Fruit fly (Drosophila melanogaster) whole organism, embryonic: ENCODE results near the gene mrva.
A peak's percentile ranks its signal among the peaks of the same experiment; 100 is the strongest.

Experiments
- Awh ChIP-seq: fragments of 200-800 bp; sonication (Bioruptor generic); IDR thresholded peaks from 2 replicates; pipeline ENCODE4, ENCODE4 v1.3.6; 2022; ENCODE audit warnings: missing biosample characterization, missing genetic modification characterization
- Bdp1 ChIP-seq: fragments of 200-800 bp; sonication (Bioruptor generic); optimal IDR thresholded peaks from 3 replicates; lab custom pipeline; 2016; ENCODE audit warnings: missing biosample characterization, missing genetic modification characterization
- CG10979 ChIP-seq: fragments of 200-800 bp; sonication (Bioruptor generic); optimal IDR thresholded peaks from 2 replicates; lab custom pipeline; 2018; ENCODE audit warnings: missing biosample characterization, mild to moderate bottlenecking, missing genetic modification characterization, moderate library complexity
- CG12659 ChIP-seq: fragments of 200-800 bp; sonication (Bioruptor generic); optimal IDR thresholded peaks from 3 replicates; lab custom pipeline; 2017; ENCODE audit warnings: mild to moderate bottlenecking, missing biosample characterization, missing genetic modification reagents, missing genetic modification characterization
- CG12769 ChIP-seq: fragments of 200-800 bp; sonication (Bioruptor generic); optimal IDR thresholded peaks from 2 replicates; lab custom pipeline; 2019; ENCODE audit warnings: missing biosample characterization, mild to moderate bottlenecking, missing genetic modification characterization, moderate library complexity
- CG14441 ChIP-seq: fragments of 200-800 bp; sonication (Bioruptor generic); IDR thresholded peaks from 2 replicates; pipeline ENCODE4 v1.3.6; 2022; ENCODE audit warnings: missing biosample characterization, missing genetic modification characterization
- CG15073 ChIP-seq: fragments of 200-800 bp; sonication (Bioruptor generic); optimal IDR thresholded peaks from 2 replicates; lab custom pipeline; 2016; ENCODE audit warnings: missing biosample characterization, missing genetic modification characterization
- CG16813 ChIP-seq: fragments of 200-800 bp; sonication (Bioruptor generic); IDR thresholded peaks from 3 replicates; pipeline ENCODE4 v1.3.6; 2022; ENCODE audit warnings: missing biosample characterization, missing genetic modification characterization; ENCODE audit not compliant: partially characterized antibody
- CG17359 ChIP-seq: fragments of 200-800 bp; sonication (Bioruptor generic); optimal IDR thresholded peaks from 3 replicates; lab custom pipeline; 2018; ENCODE audit warnings: missing biosample characterization, mild to moderate bottlenecking, missing genetic modification characterization, moderate library complexity
- CG17385 ChIP-seq: fragments of 200-800 bp; sonication (Bioruptor generic); optimal IDR thresholded peaks from 3 replicates; lab custom pipeline; 2018; ENCODE audit warnings: missing biosample characterization, mild to moderate bottlenecking, missing genetic modification characterization
- CG18599 ChIP-seq: fragments of 200-800 bp; sonication (Bioruptor generic); optimal IDR thresholded peaks from 3 replicates; lab custom pipeline; 2017; ENCODE audit warnings: missing biosample characterization, missing genetic modification characterization, mild to moderate bottlenecking, moderate library complexity, missing genetic modification reagents
- CG2129 ChIP-seq: fragments of 200-800 bp; sonication (Bioruptor generic); IDR thresholded peaks from 2 replicates; pipeline ENCODE4 v1.3.6; 2022; ENCODE audit warnings: missing biosample characterization, missing genetic modification characterization; ENCODE audit not compliant: partially characterized antibody
- CG3065 ChIP-seq: fragments of 200-800 bp; sonication (Bioruptor generic); optimal IDR thresholded peaks from 2 replicates; lab custom pipeline; 2016; ENCODE audit warnings: missing biosample characterization, missing genetic modification characterization
- CG31365 ChIP-seq: fragments of 200-800 bp; sonication (Bioruptor generic); optimal IDR thresholded peaks from 2 replicates; lab custom pipeline; 2018; ENCODE audit warnings: missing biosample characterization, mild to moderate bottlenecking, missing genetic modification characterization
- CG31388 ChIP-seq: fragments of 200-800 bp; sonication (Bioruptor generic); optimal IDR thresholded peaks from 2 replicates; lab custom pipeline; 2016; ENCODE audit warnings: missing biosample characterization, missing genetic modification characterization
- CG42726 ChIP-seq: fragments of 200-800 bp; sonication (Bioruptor generic); IDR thresholded peaks from 2 replicates; pipeline ENCODE4 v1.3.6; 2022; ENCODE audit warnings: missing biosample characterization, missing genetic modification characterization; ENCODE audit not compliant: partially characterized antibody
- CG4707 ChIP-seq: fragments of 200-800 bp; sonication (Bioruptor generic); optimal IDR thresholded peaks from 2 replicates; lab custom pipeline; 2018; ENCODE audit warnings: missing biosample characterization, mild to moderate bottlenecking, missing genetic modification characterization, moderate library complexity
- CG6175 ChIP-seq: fragments of 200-800 bp; sonication (Bioruptor generic); IDR thresholded peaks from 3 replicates; pipeline ENCODE4 v1.3.6; 2022; ENCODE audit warnings: missing biosample characterization, missing genetic modification characterization
- CG6813 ChIP-seq: fragments of 200-800 bp; sonication (Bioruptor generic); optimal IDR thresholded peaks from 2 replicates; lab custom pipeline; 2017; ENCODE audit warnings: missing biosample characterization, missing genetic modification characterization, mild to moderate bottlenecking, moderate library complexity, missing genetic modification reagents
- CG7357 ChIP-seq: fragments of 200-800 bp; sonication (Bioruptor generic); IDR thresholded peaks from 3 replicates; pipeline ENCODE4 v1.3.6; 2022; ENCODE audit warnings: missing biosample characterization, missing genetic modification characterization
- CG9817 ChIP-seq: fragments of 200-800 bp; sonication (Bioruptor generic); optimal IDR thresholded peaks from 2 replicates; lab custom pipeline; 2018; ENCODE audit warnings: missing biosample characterization, mild to moderate bottlenecking, missing genetic modification characterization, moderate library complexity
- Fer3 ChIP-seq: fragments of 200-800 bp; sonication (Bioruptor generic); optimal IDR thresholded peaks from 2 replicates; lab custom pipeline; 2018; ENCODE audit warnings: missing biosample characterization, mild to moderate bottlenecking, missing genetic modification characterization, moderate library complexity
- HLH4C ChIP-seq: fragments of 200-800 bp; sonication (Bioruptor generic); IDR thresholded peaks from 3 replicates; pipeline ENCODE4 v1.3.6; 2022; ENCODE audit warnings: missing biosample characterization, missing genetic modification characterization; ENCODE audit not compliant: partially characterized antibody
- HLH54F ChIP-seq: fragments of 200-800 bp; sonication (Bioruptor generic); optimal IDR thresholded peaks from 3 replicates; lab custom pipeline; 2016; ENCODE audit warnings: missing biosample characterization, missing genetic modification characterization
- Hmr ChIP-seq: fragments of 200-800 bp; sonication (Bioruptor generic); optimal IDR thresholded peaks from 3 replicates; lab custom pipeline; 2017; ENCODE audit warnings: mild to moderate bottlenecking, missing biosample characterization, missing genetic modification reagents, missing genetic modification characterization
- Hr51 ChIP-seq, 2 experiments: fragments of 200-800 bp; sonication (Bioruptor generic); optimal IDR thresholded peaks; 2 replicates in 1 of 2; 3 replicates in 1 of 2; lab custom pipeline; 2016 to 2018; ENCODE audit warnings: missing biosample characterization in 2 of 2, missing genetic modification characterization in 2 of 2, mild to moderate bottlenecking in 1 of 2, moderate library complexity in 1 of 2
- Myb ChIP-seq: fragments of 200-800 bp; sonication (Bioruptor generic); optimal IDR thresholded peaks from 2 replicates; lab custom pipeline; 2016; ENCODE audit warnings: missing biosample characterization, missing genetic modification characterization
- NFAT ChIP-seq: fragments of 200-800 bp; sonication (Bioruptor generic); IDR thresholded peaks from 2 replicates; pipeline ENCODE4 v1.3.6; 2022; ENCODE audit warnings: missing biosample characterization, missing genetic modification characterization
- Nf-YB ChIP-seq: fragments of 200-800 bp; sonication (Bioruptor generic); optimal IDR thresholded peaks from 3 replicates; lab custom pipeline; 2019; ENCODE audit warnings: missing biosample characterization, mild to moderate bottlenecking, missing genetic modification characterization, moderate library complexity
- Poxn ChIP-seq: fragments of 200-800 bp; sonication (Bioruptor generic); IDR thresholded peaks from 2 replicates; pipeline ENCODE4 v1.3.6; 2022; ENCODE audit warnings: missing biosample characterization, missing genetic modification characterization
- cato ChIP-seq: fragments of 200-800 bp; sonication (Bioruptor generic); optimal IDR thresholded peaks from 2 replicates; lab custom pipeline; 2016; ENCODE audit warnings: missing biosample characterization, missing genetic modification characterization, borderline replicate concordance
- chif ChIP-seq, 2 experiments: fragments of 200-800 bp; sonication (Bioruptor generic); optimal IDR thresholded peaks; 3 replicates each; lab custom pipeline; 2016; ENCODE audit warnings: missing biosample characterization in 2 of 2, missing genetic modification characterization in 2 of 2
- chm ChIP-seq: fragments of 200-800 bp; sonication (Bioruptor generic); IDR thresholded peaks from 2 replicates; pipeline ENCODE4 v1.3.6; 2022; ENCODE audit warnings: missing biosample characterization, missing genetic modification characterization
- chn ChIP-seq: fragments of 200-800 bp; sonication (Bioruptor generic); optimal IDR thresholded peaks from 2 replicates; lab custom pipeline; 2016; ENCODE audit warnings: missing biosample characterization, missing genetic modification characterization
- dpn ChIP-seq, 2 experiments: fragments of 200-800 bp; sonication (Bioruptor generic); optimal IDR thresholded peaks; 3 replicates each; lab custom pipeline; 2016; ENCODE audit warnings: missing biosample characterization in 2 of 2, missing genetic modification characterization in 2 of 2
- dysf ChIP-seq: fragments of 200-800 bp; sonication (Bioruptor generic); IDR thresholded peaks from 3 replicates; pipeline ENCODE4 v1.3.6; 2022; ENCODE audit warnings: missing biosample characterization, missing genetic modification characterization
- eve ChIP-seq, 2 experiments: fragments of >200 bp; optimal IDR thresholded peaks; 2 replicates each; lab custom pipeline; 2017; ENCODE audit warnings: missing biosample characterization in 2 of 2, missing genetic modification characterization in 2 of 2
- inv ChIP-seq: fragments of 200-800 bp; sonication (Bioruptor generic); IDR thresholded peaks from 2 replicates; pipeline ENCODE4 v1.3.6; 2022; ENCODE audit warnings: missing biosample characterization, missing genetic modification characterization; ENCODE audit not compliant: partially characterized antibody
- nerfin-1 ChIP-seq: fragments of 200-800 bp; sonication (Bioruptor generic); optimal IDR thresholded peaks from 3 replicates; lab custom pipeline; 2019; ENCODE audit warnings: missing biosample characterization, mild to moderate bottlenecking, missing genetic modification characterization, moderate library complexity
- nerfin-2 ChIP-seq: fragments of 200-800 bp; sonication (Bioruptor generic); IDR thresholded peaks from 2 replicates; pipeline ENCODE4 v1.3.6; 2022; ENCODE audit warnings: missing biosample characterization, missing genetic modification characterization; ENCODE audit not compliant: partially characterized antibody
- phol ChIP-seq: fragments of 200-800 bp; sonication (Bioruptor generic); optimal IDR thresholded peaks from 3 replicates; lab custom pipeline; 2018; ENCODE audit warnings: missing biosample characterization, mild to moderate bottlenecking, missing genetic modification characterization, moderate library complexity
- seq ChIP-seq: fragments of 200-800 bp; sonication (Bioruptor generic); IDR thresholded peaks from 2 replicates; pipeline ENCODE4 v1.3.6; 2022; ENCODE audit warnings: missing biosample characterization, missing genetic modification characterization
- sim ChIP-seq: fragments of 200-800 bp; sonication (Bioruptor generic); IDR thresholded peaks from 2 replicates; pipeline ENCODE4 v1.3.6; 2022; ENCODE audit warnings: missing biosample characterization, missing genetic modification characterization
- sima ChIP-seq: fragments of 200-800 bp; sonication (Bioruptor generic); optimal IDR thresholded peaks from 2 replicates; lab custom pipeline; 2016; ENCODE audit warnings: missing biosample characterization, missing genetic modification characterization
- zen ChIP-seq: fragments of 200-800 bp; sonication (Bioruptor generic); optimal IDR thresholded peaks from 3 replicates; lab custom pipeline; 2018; ENCODE audit warnings: missing biosample characterization, mild to moderate bottlenecking, missing genetic modification characterization, moderate library complexity
- zen2 ChIP-seq: fragments of 200-800 bp; sonication (Bioruptor generic); IDR thresholded peaks from 3 replicates; pipeline ENCODE4 v1.3.6; 2022; ENCODE audit warnings: missing biosample characterization, missing genetic modification characterization; ENCODE audit not compliant: partially characterized antibody
- zf30C ChIP-seq: fragments of 200-800 bp; sonication (Bioruptor generic); optimal IDR thresholded peaks from 3 replicates; lab custom pipeline; 2018; ENCODE audit warnings: missing biosample characterization, mild to moderate bottlenecking, missing genetic modification characterization
- zfh1 ChIP-seq: fragments of 200-800 bp; sonication (Bioruptor generic); IDR thresholded peaks from 3 replicates; pipeline ENCODE4 v1.3.6; 2022; ENCODE audit warnings: missing biosample characterization, missing genetic modification characterization

The mrva gene

dm6 chr3L:7347984-7348631, 19.5 kb upstream of the mrva start, which contains the start of the genes Srp19 and qm (continued):
- TF ChIP-seq CG10979 (tag; lab: Kevin White, UChicago) (peak; percentile 27), CG31388 (GFP tag; lab: Kevin White, UChicago) (no peak), zfh1 (GFP tag; lab: Robert Waterston, UW) (peak; percentile 58; the same call in 2 of the 3 replicates), sima (GFP tag; lab: Kevin White, UChicago) (no peak), Hmr (GFP tag; lab: Kevin White, UChicago) (peak; percentile 62), Myb (peak; percentile 59), CG12659 (GFP tag; lab: Kevin White, UChicago) (peak; percentile 63), zf30C (GFP tag; lab: Kevin White, UChicago) (no peak), CG4707 (GFP tag; lab: Kevin White, UChicago) (no peak), CG6175 (GFP tag; lab: Robert Waterston, UW) (no peak), phol (tag; lab: Kevin White, UChicago) (peak; percentile 68), chn (GFP tag; lab: Kevin White, UChicago) (peak; percentile 44), zen2 (GFP tag; lab: Robert Waterston, UW) (peak; percentile 60; the same call in 2 of the 3 replicates), inv (GFP tag; lab: Robert Waterston, UW) (peak; percentile 88), Hr51 (GFP tag; optimal IDR thresholded peaks at IDR 0.05; lab: Kevin White, UChicago) (peak; percentile 8 to 27), CG31365 (tag; lab: Kevin White, UChicago) (no peak), nerfin-1 (tag; lab: Kevin White, UChicago) (no peak), HLH4C (GFP tag; lab: Robert Waterston, UW) (peak; percentile 73), CG12769 (tag; lab: Kevin White, UChicago) (peak; percentile 24), chm (GFP tag; lab: Robert Waterston, UW) (peak; percentile 67; the same call in 1 of the 2 replicates), CG3065 (GFP tag; lab: Kevin White, UChicago) (no peak), zen (tag; lab: Kevin White, UChicago) (peak; percentile 35), eve (GFP tag; optimal IDR thresholded peaks at IDR 0.05; lab: Kevin White, UChicago) (no peak), sim (GFP tag; lab: Robert Waterston, UW) (0 out of 2 replicates have a peak, but pooled peaks have one; percentile 31), Awh (GFP tag; lab: Robert Waterston, UW) (no peak), Nf-YB (peak; percentile 39), CG42726 (GFP tag; lab: Robert Waterston, UW) (peak; percentile 70; the same call in 1 of the 2 replicates), CG18599 (peak; percentile 36), chif (GFP tag; optimal IDR thresholded peaks at IDR 0.05; lab: Kevin White, UChicago) (peak in 1 of 2 experiments; percentile 57), CG2129 (GFP tag; lab: Robert Waterston, UW) (peak; percentile 59; the same call in 1 of the 2 replicates), seq (GFP tag; lab: Robert Waterston, UW) (no peak), CG15073 (GFP tag; lab: Kevin White, UChicago) (no peak), NFAT (no peak), Fer3 (peak; percentile 26), Poxn (GFP tag; lab: Robert Waterston, UW) (no peak), cato (peak; percentile 15), CG17359 (tag; lab: Kevin White, UChicago) (no peak), CG14441 (GFP tag; lab: Robert Waterston, UW) (no peak), nerfin-2 (GFP tag; lab: Robert Waterston, UW) (no peak), Bdp1 (GFP tag; lab: Kevin White, UChicago) (no peak), dysf (peak; percentile 64), HLH54F (GFP tag; lab: Kevin White, UChicago) (peak; percentile 47), CG17385 (GFP tag; lab: Kevin White, UChicago) (no peak), dpn (GFP tag; optimal IDR thresholded peaks at IDR 0.05; lab: Kevin White, UChicago) (peak; percentile 56 to 65), CG7357 (GFP tag; lab: Robert Waterston, UW) (no peak), CG16813 (GFP tag; lab: Robert Waterston, UW) (peak; percentile 86), CG9817 (tag; lab: Kevin White, UChicago) (peak; percentile 75), CG6813 (GFP tag; lab: Kevin White, UChicago) (no peak)
